Fruit fly (Drosophila melanogaster): ENCODE measurements around the gene RpS19b.

The RpS19b gene

dm6 chr3R:23886270-23887095 lies 46.8 kb downstream of the RpS19b start (continued):
- no peak for TF ChIP-seq cg (GFP tag; optimal IDR thresholded peaks at IDR 0.05)
- no peak; the same call in 1 of the 2 replicates for TF ChIP-seq crol (GFP tag; IDR thresholded peaks at IDR 0.05)
- no peak for TF ChIP-seq CG17612 (GFP tag; IDR thresholded peaks at IDR 0.05)
- TF ChIP-seq lov (optimal IDR thresholded peaks at IDR 0.05) = no peak
- TF ChIP-seq lov (GFP tag; IDR thresholded peaks at IDR 0.05) = peak; percentile 75; the same call in 2 of the 3 replicates
- peak; percentile 74 for TF ChIP-seq Nf-YB (GFP tag; optimal IDR thresholded peaks at IDR 0.05)
- TF ChIP-seq CG15269 (tag; optimal IDR thresholded peaks at IDR 0.05) = peak; percentile 81
- peak; percentile 95 for TF ChIP-seq zen (tag; optimal IDR thresholded peaks at IDR 0.05)
- peak; percentile 93 for TF ChIP-seq CG31441 (GFP tag; IDR thresholded peaks at IDR 0.05)
- no peak for TF ChIP-seq usp (GFP tag; optimal IDR thresholded peaks at IDR 0.05)
- TF ChIP-seq Hand (GFP tag; optimal IDR thresholded peaks at IDR 0.05) = peak; percentile 32
- TF ChIP-seq CG10565 (GFP tag; optimal IDR thresholded peaks at IDR 0.05) = peak; percentile 41
- no peak for TF ChIP-seq pita (GFP tag; optimal IDR thresholded peaks at IDR 0.05)
- peak; percentile 62; the same call in 2 of the 3 replicates for TF ChIP-seq CG7357 (GFP tag; IDR thresholded peaks at IDR 0.05)
- peak; percentile 88 for TF ChIP-seq CG30403 (GFP tag; optimal IDR thresholded peaks at IDR 0.05)
- TF ChIP-seq jing (GFP tag; optimal IDR thresholded peaks at IDR 0.05) = peak; percentile 70
- peak; percentile 69 for TF ChIP-seq CG15011 (GFP tag; optimal IDR thresholded peaks at IDR 0.05)
- TF ChIP-seq twi (tag; optimal IDR thresholded peaks at IDR 0.05) = peak; percentile 94
- TF ChIP-seq CG42726 (GFP tag; IDR thresholded peaks at IDR 0.05; ENCODE audit: partially characterized antibody) = no peak

DNA sequence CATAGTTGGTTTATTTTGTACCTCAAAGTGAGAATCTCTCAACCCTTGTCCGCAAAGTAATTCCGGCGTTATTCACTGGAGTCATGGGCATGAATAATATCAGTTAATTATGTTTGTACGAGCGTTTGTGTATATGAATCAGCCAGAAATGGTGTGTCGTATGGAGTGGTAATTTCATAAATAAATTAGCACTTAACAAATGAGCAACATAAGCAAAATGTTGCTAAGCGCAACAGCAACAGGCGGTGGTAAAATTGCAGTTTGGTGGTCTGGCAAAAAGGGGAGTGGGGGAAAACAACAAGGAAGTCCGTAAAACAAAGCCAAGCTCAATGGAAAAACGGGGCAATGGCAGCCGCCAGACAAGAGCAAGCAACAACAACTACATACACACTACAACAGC lies 47.7 kb downstream of the RpS19b start:
- TF ChIP-seq chinmo (GFP tag; IDR thresholded peaks at IDR 0.05; ENCODE audit: partially characterized antibody) (0 out of 4 replicates have a peak, but pooled peaks have one; percentile 30), toy (GFP tag; IDR thresholded peaks at IDR 0.05) (no peak), Med (GFP tag) (peak; percentile 55)

- TF ChIP-seq da (GFP tag; optimal IDR thresholded peaks at IDR 0.05) (no peak), ham (GFP tag; IDR thresholded peaks at IDR 0.05) (no peak), Lhr (GFP tag; optimal IDR thresholded peaks at IDR 0.05) (no peak), sr (GFP tag; IDR thresholded peaks at IDR 0.05) (no peak), CG2116 (GFP tag; optimal IDR thresholded peaks at IDR 0.05) (no peak), stc (GFP tag; IDR thresholded peaks at IDR 0.05) (no peak), CG4282 (GFP tag; optimal IDR thresholded peaks at IDR 0.05) (no peak), Atf-2 (GFP tag; optimal IDR thresholded peaks at IDR 0.05) (no peak), CG10565 (GFP tag; optimal IDR thresholded peaks at IDR 0.05) (no peak), CG2678 (tag; optimal IDR thresholded peaks at IDR 0.05) (no peak)
Observed at dm6 chr3R:23885182-23885581, 48.1 kb downstream of the RpS19b start.

DNA sequence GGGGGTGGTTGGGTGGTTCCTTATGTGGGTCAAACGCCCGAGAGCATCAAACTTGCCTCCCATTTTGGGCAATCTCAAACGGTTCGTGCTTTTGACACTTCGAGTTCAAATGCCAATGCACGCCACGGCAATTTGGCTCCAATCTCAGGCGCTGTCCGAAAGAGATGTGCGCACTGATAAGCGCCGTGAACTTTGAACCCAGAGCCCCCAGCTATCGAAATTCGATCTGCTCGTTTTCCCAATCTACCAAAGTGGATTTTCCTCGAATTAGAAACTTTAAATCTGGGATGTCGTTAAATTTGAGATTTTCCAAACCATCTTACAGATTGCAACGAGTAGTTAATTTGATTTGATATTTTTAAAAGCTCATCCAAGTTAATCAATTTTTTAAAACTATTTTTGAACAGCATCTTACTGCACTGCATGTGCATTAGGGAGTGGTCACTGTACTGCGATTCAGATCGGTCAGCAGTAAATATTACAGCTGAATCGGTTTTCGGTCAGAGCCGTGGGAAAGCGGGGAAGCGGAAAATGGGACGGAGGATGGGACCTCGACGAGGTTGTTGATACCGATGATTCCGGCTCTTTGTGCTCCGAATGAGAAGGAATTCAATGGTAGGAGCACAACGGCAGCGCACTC lies 49.1 kb downstream of the RpS19b start:
- TF ChIP-seq sens (GFP tag) = peak; percentile 72
- TF ChIP-seq Xrp1 (GFP tag; IDR thresholded peaks at IDR 0.05) = 0 out of 2 replicates have a peak, but pooled peaks have one; percentile 14
- peak in 1 of 2 experiments; percentile 95 for TF ChIP-seq Hr78 (GFP tag; optimal IDR thresholded peaks at IDR 0.05)
- TF ChIP-seq Med (GFP tag) = peak; percentile 18
- peak; percentile 54 for TF ChIP-seq grau (tag; optimal IDR thresholded peaks at IDR 0.05)
- peak; percentile 9 for TF ChIP-seq grn (GFP tag; optimal IDR thresholded peaks at IDR 0.05)
- peak; percentile 8 for TF ChIP-seq CG30431 (GFP tag; optimal IDR thresholded peaks at IDR 0.05)
- TF ChIP-seq wek (GFP tag; optimal IDR thresholded peaks at IDR 0.05) = no peak
- TF ChIP-seq Nf-YA (GFP tag; IDR thresholded peaks at IDR 0.05) = no peak
